Worm (Caenorhabditis elegans) whole organism, L2 larva: Measurements from ENCODE around the gene nhr-86.

Experiments
- ama-1 ChIP-seq: fragments of 150-350 bp; optimal IDR thresholded peaks from 2 replicates; lab custom pipeline; 2018; ENCODE audit warnings: inconsistent platforms
- blmp-1 ChIP-seq: sonication (generic microtip); optimal IDR thresholded peaks from 2 replicates; lab custom pipeline; 2017; ENCODE audit warnings: missing genetic modification characterization, mild to moderate bottlenecking, missing compliant biosample characterization, antibody characterized with exemption, moderate library complexity; ENCODE audit not compliant: insufficient read depth

- TF ChIP-seq blmp-1 (tag; lab: Kevin White, UChicago) (no peak), ama-1 (lab: Kevin White, UChicago) (no peak)
Measured at ce11 chrV:2018689-2019088, 48.0 kb downstream of the nhr-86 start, which contains the start of gene F59A7.14.
